Worm (Caenorhabditis elegans) whole organism, mixed stage, embryonic: ENCODE results near the gene rbm-22.

Experiments
- ceh-39 ChIP-seq: fragments of 150-350 bp; optimal IDR thresholded peaks from 2 replicates; lab custom pipeline; 2014; ENCODE audit warnings: missing biosample characterization, missing genetic modification characterization
- elt-3 ChIP-seq: fragments of 150-350 bp; optimal IDR thresholded peaks from 2 replicates; lab custom pipeline; 2014; ENCODE audit warnings: missing biosample characterization, missing genetic modification characterization
- mep-1 ChIP-seq: fragments of 150-350 bp; optimal IDR thresholded peaks from 2 replicates; lab custom pipeline; 2017; ENCODE audit warnings: missing biosample characterization, missing genetic modification reagents, missing genetic modification characterization, inconsistent platforms
- nhr-12 ChIP-seq: fragments of 150-350 bp; optimal IDR thresholded peaks from 2 replicates; lab custom pipeline; 2014; ENCODE audit warnings: missing biosample characterization, missing genetic modification characterization
- nhr-28 ChIP-seq: fragments of 150-350 bp; optimal IDR thresholded peaks from 2 replicates; lab custom pipeline; 2014; ENCODE audit warnings: missing biosample characterization, missing genetic modification characterization
- sem-2 ChIP-seq: fragments of 200-800 bp; sonication (Bioruptor generic); optimal IDR thresholded peaks from 2 replicates; lab custom pipeline; 2018; ENCODE audit warnings: mild to moderate bottlenecking, missing genetic modification characterization, missing compliant biosample characterization
- unc-39 ChIP-seq: fragments of 150-350 bp; optimal IDR thresholded peaks from 2 replicates; lab custom pipeline; 2014; ENCODE audit warnings: missing biosample characterization, missing genetic modification characterization
- unc-62 ChIP-seq: fragments of 150-350 bp; optimal IDR thresholded peaks from 2 replicates; lab custom pipeline; 2014; ENCODE audit warnings: missing biosample characterization, missing genetic modification reagents, missing genetic modification characterization
- ztf-11 ChIP-seq: fragments of 150-350 bp; optimal IDR thresholded peaks from 2 replicates; lab custom pipeline; 2014; ENCODE audit warnings: missing biosample characterization, missing genetic modification characterization

ce11 chrIV:10851136-10851535, 10.1 kb upstream of the rbm-22 start:
- TF ChIP-seq ceh-39 (no peak), unc-62 (GFP tag; lab: Kevin White, UChicago) (no peak), ztf-11 (tag; lab: Kevin White, UChicago) (no peak), elt-3 (tag; lab: Kevin White, UChicago) (no peak), nhr-28 (tag; lab: Kevin White, UChicago) (no peak), nhr-12 (no peak), mep-1 (tag; lab: Kevin White, UChicago) (no peak), sem-2 (GFP tag; lab: Kevin White, UChicago) (no peak), unc-39 (no peak)
